Worm (Caenorhabditis elegans) whole organism, young adult: Measurements from ENCODE around the gene php-3.
A peak's percentile ranks its signal among the peaks of the same experiment; 100 is the strongest.

Experiments
- C17E4.6 ChIP-seq: fragments of 200-800 bp; sonication (Bioruptor generic); IDR thresholded peaks from 2 replicates; pipeline ENCODE4 v1.3.6; 2022; ENCODE audit warnings: missing genetic modification reagents, missing genetic modification characterization, missing compliant biosample characterization
- F22D6.2 ChIP-seq: sonication (generic microtip); optimal IDR thresholded peaks from 2 replicates; lab custom pipeline; 2016; ENCODE audit warnings: mild to moderate bottlenecking, missing genetic modification characterization, missing compliant biosample characterization
- F49E8.2 ChIP-seq: sonication (generic microtip); optimal IDR thresholded peaks from 3 replicates; lab custom pipeline; 2017; ENCODE audit warnings: missing genetic modification characterization, mild to moderate bottlenecking, missing compliant biosample characterization, antibody characterized with exemption, moderate library complexity; ENCODE audit not compliant: insufficient read depth
- F57A8.1 ChIP-seq: fragments of 200-800 bp; sonication (Bioruptor generic); optimal IDR thresholded peaks from 2 replicates; lab custom pipeline; 2018; ENCODE audit warnings: mild to moderate bottlenecking, missing genetic modification characterization, moderate library complexity, missing compliant biosample characterization
- F57C9.4 ChIP-seq: sonication (generic microtip); optimal IDR thresholded peaks from 2 replicates; lab custom pipeline; 2017; ENCODE audit warnings: mild to moderate bottlenecking, missing genetic modification characterization, missing compliant biosample characterization
- T07F8.4 ChIP-seq: sonication (generic microtip); optimal IDR thresholded peaks from 2 replicates; lab custom pipeline; 2016; ENCODE audit warnings: mild to moderate bottlenecking, missing genetic modification characterization, moderate library complexity, missing compliant biosample characterization
- Y53F4B.3 ChIP-seq: fragments of 200-800 bp; sonication (Bioruptor generic); IDR thresholded peaks from 2 replicates; pipeline ENCODE4 v1.3.6; 2022; ENCODE audit warnings: missing genetic modification reagents, missing genetic modification characterization, missing compliant biosample characterization
- Y53G8AR.9 ChIP-seq: fragments of 200-800 bp; sonication (Bioruptor generic); conservative IDR thresholded peaks from 2 replicates; pipeline ENCODE4 v1.3.6; 2022; ENCODE audit warnings: missing genetic modification reagents, missing genetic modification characterization, missing compliant biosample characterization
- Y67H2A.10 ChIP-seq: fragments of 200-800 bp; sonication (Bioruptor generic); conservative IDR thresholded peaks from 2 replicates; pipeline ENCODE4 v1.3.6; 2022; ENCODE audit warnings: missing genetic modification reagents, missing genetic modification characterization, missing compliant biosample characterization
- Y79H2A.3 ChIP-seq: fragments of 200-800 bp; sonication (Bioruptor generic); conservative IDR thresholded peaks from 2 replicates; pipeline ENCODE4 v1.3.6; 2022; ENCODE audit warnings: missing genetic modification reagents, missing genetic modification characterization, missing compliant biosample characterization
- atf-7 ChIP-seq: sonication (generic microtip); optimal IDR thresholded peaks from 2 replicates; lab custom pipeline; 2017; ENCODE audit warnings: mild to moderate bottlenecking, missing genetic modification characterization, missing compliant biosample characterization
- attf-3 ChIP-seq: fragments of 200-800 bp; sonication (Bioruptor generic); conservative IDR thresholded peaks from 2 replicates; pipeline ENCODE4 v1.3.6; 2022; ENCODE audit warnings: missing genetic modification reagents, missing genetic modification characterization, missing compliant biosample characterization
- attf-5 ChIP-seq: fragments of 200-800 bp; sonication (Bioruptor generic); optimal IDR thresholded peaks from 2 replicates; lab custom pipeline; 2018; ENCODE audit warnings: mild to moderate bottlenecking, missing genetic modification characterization, missing compliant biosample characterization
- bed-1 ChIP-seq: fragments of 200-800 bp; sonication (Bioruptor generic); IDR thresholded peaks from 2 replicates; pipeline ENCODE4 v1.3.6; 2022; ENCODE audit warnings: missing genetic modification reagents, missing genetic modification characterization, missing compliant biosample characterization
- ccch-3 ChIP-seq: fragments of 200-800 bp; sonication (Bioruptor generic); optimal IDR thresholded peaks from 2 replicates; lab custom pipeline; 2018; ENCODE audit warnings: mild to moderate bottlenecking, missing genetic modification characterization, missing compliant biosample characterization
- cebp-1 ChIP-seq, 2 experiments: fragments of 200-800 bp in 1 of 2; sonication (Bioruptor generic) in 1 of 2; sonication (generic microtip) in 1 of 2; IDR thresholded peaks in 1 of 2; optimal IDR thresholded peaks in 1 of 2; 2 replicates each; pipeline versions ENCODE4 v1.3.6 to Lab custom; 2017 to 2022; ENCODE audit warnings: missing compliant biosample characterization in 2 of 2, missing genetic modification characterization in 2 of 2, mild to moderate bottlenecking in 1 of 2, missing genetic modification reagents in 1 of 2, moderate library complexity in 1 of 2
- ceh-27 ChIP-seq: fragments of 200-800 bp; sonication (Bioruptor generic); optimal IDR thresholded peaks from 2 replicates; lab custom pipeline; 2018; ENCODE audit warnings: mild to moderate bottlenecking, missing genetic modification characterization, moderate library complexity, missing compliant biosample characterization
- die-1 ChIP-seq: sonication (generic microtip); optimal IDR thresholded peaks from 2 replicates; lab custom pipeline; 2016; ENCODE audit warnings: missing genotype, mild to moderate bottlenecking, missing genetic modification characterization, missing compliant biosample characterization
- dpl-1 ChIP-seq: fragments of 150-350 bp; optimal IDR thresholded peaks from 2 replicates; lab custom pipeline; 2014; ENCODE audit warnings: missing biosample characterization, missing genetic modification reagents, missing genetic modification characterization
- efl-1 ChIP-seq: fragments of 150-350 bp; optimal IDR thresholded peaks from 2 replicates; lab custom pipeline; 2014; ENCODE audit warnings: missing biosample characterization, missing genetic modification reagents, missing genetic modification characterization
- egrh-3 ChIP-seq: fragments of 200-800 bp; sonication (Bioruptor generic); IDR thresholded peaks from 2 replicates; pipeline ENCODE4 v1.3.6; 2022; ENCODE audit warnings: missing genetic modification reagents, missing genetic modification characterization, missing compliant biosample characterization
- him-1 ChIP-seq: sonication (generic microtip); optimal IDR thresholded peaks from 2 replicates; lab custom pipeline; 2016; ENCODE audit warnings: missing genotype, missing genetic modification reagents, missing genetic modification characterization, missing compliant biosample characterization
- hlh-26 ChIP-seq: fragments of 200-800 bp; sonication (Bioruptor generic); conservative IDR thresholded peaks from 2 replicates; pipeline ENCODE4 v1.3.6; 2022; ENCODE audit warnings: missing genetic modification reagents, missing genetic modification characterization, missing compliant biosample characterization
- hmg-1.2 ChIP-seq: fragments of 200-800 bp; sonication (Bioruptor generic); IDR thresholded peaks from 2 replicates; pipeline ENCODE4 v1.3.6; 2022; ENCODE audit warnings: missing genetic modification reagents, missing genetic modification characterization, missing compliant biosample characterization
- lin-26 ChIP-seq: fragments of 200-800 bp; sonication (Bioruptor generic); IDR thresholded peaks from 2 replicates; pipeline ENCODE4 v1.3.6; 2022; ENCODE audit warnings: missing genetic modification reagents, missing genetic modification characterization, missing compliant biosample characterization
- lin-40 ChIP-seq: sonication (generic microtip); optimal IDR thresholded peaks from 2 replicates; lab custom pipeline; 2016; ENCODE audit warnings: missing genetic modification characterization, mild to moderate bottlenecking, missing compliant biosample characterization, missing genotype, missing genetic modification reagents
- lir-1 ChIP-seq: fragments of 200-800 bp; sonication (Bioruptor generic); conservative IDR thresholded peaks from 2 replicates; pipeline ENCODE4 v1.3.6; 2022; ENCODE audit warnings: missing genetic modification reagents, missing genetic modification characterization, missing compliant biosample characterization
- madf-6 ChIP-seq: fragments of 200-800 bp; sonication (Bioruptor generic); IDR thresholded peaks from 2 replicates; pipeline ENCODE4 v1.3.6; 2022; ENCODE audit warnings: missing genetic modification reagents, missing genetic modification characterization, missing compliant biosample characterization
- mcd-1 ChIP-seq: fragments of 200-800 bp; sonication (Bioruptor generic); IDR thresholded peaks from 2 replicates; pipeline ENCODE4 v1.3.6; 2022; ENCODE audit warnings: missing genetic modification reagents, missing genetic modification characterization, missing compliant biosample characterization
- mes-4 ChIP-seq: sonication (generic microtip); optimal IDR thresholded peaks from 2 replicates; lab custom pipeline; 2016; ENCODE audit warnings: missing genotype, missing genetic modification characterization, missing compliant biosample characterization
- nfya-1 ChIP-seq: sonication (generic microtip); optimal IDR thresholded peaks from 2 replicates; lab custom pipeline; 2017; ENCODE audit warnings: antibody characterized with exemption, missing compliant biosample characterization, missing genetic modification characterization, borderline replicate concordance; ENCODE audit not compliant: insufficient read depth
- nfyb-1 ChIP-seq: fragments of 200-800 bp; sonication (Bioruptor generic); IDR thresholded peaks from 2 replicates; pipeline ENCODE4 v1.3.6; 2022; ENCODE audit warnings: missing genetic modification reagents, missing genetic modification characterization, missing compliant biosample characterization
- pbrm-1 ChIP-seq: fragments of 200-800 bp; sonication (Bioruptor generic); IDR thresholded peaks from 2 replicates; pipeline ENCODE4 v1.3.6; 2022; ENCODE audit warnings: missing genetic modification reagents, missing genetic modification characterization, missing compliant biosample characterization
- rcor-1 ChIP-seq: fragments of 200-800 bp; sonication (Bioruptor generic); IDR thresholded peaks from 2 replicates; pipeline ENCODE4 v1.3.6; 2022; ENCODE audit warnings: missing genetic modification reagents, missing genetic modification characterization, missing compliant biosample characterization
- repo-1 ChIP-seq: sonication (generic microtip); optimal IDR thresholded peaks from 2 replicates; lab custom pipeline; 2017; ENCODE audit warnings: mild to moderate bottlenecking, missing genetic modification characterization, missing compliant biosample characterization
- snpc-3.4 ChIP-seq: sonication (generic microtip); optimal IDR thresholded peaks from 2 replicates; lab custom pipeline; 2017; ENCODE audit warnings: missing genetic modification characterization, mild to moderate bottlenecking, missing compliant biosample characterization, antibody characterized with exemption, moderate library complexity, missing genotype, missing genetic modification reagents
- snpc-4 ChIP-seq, 5 experiments: fragments of 150-350 bp in 1 of 5; sonication (generic microtip) in 4 of 5; optimal IDR thresholded peaks; 2 replicates each; lab custom pipeline; 2014 to 2018; ENCODE audit warnings: missing genetic modification characterization in 5 of 5, missing biosample characterization in 3 of 5, antibody characterized with exemption in 2 of 5, mild to moderate bottlenecking in 2 of 5, missing compliant biosample characterization in 2 of 5, missing genotype in 2 of 5, moderate library complexity in 2 of 5, missing genetic modification reagents in 1 of 5
- sptf-2 ChIP-seq: fragments of 200-800 bp; sonication (Bioruptor generic); optimal IDR thresholded peaks from 2 replicates; lab custom pipeline; 2018; ENCODE audit warnings: mild to moderate bottlenecking, missing genetic modification characterization, missing compliant biosample characterization
- tbx-9 ChIP-seq: sonication (generic microtip); optimal IDR thresholded peaks from 2 replicates; lab custom pipeline; 2016; ENCODE audit warnings: borderline replicate concordance, missing genetic modification characterization, inconsistent platforms, missing compliant biosample characterization
- xnd-1 ChIP-seq: sonication (generic microtip); optimal IDR thresholded peaks from 2 replicates; lab custom pipeline; 2016; ENCODE audit warnings: missing genotype, missing genetic modification reagents, missing genetic modification characterization, missing compliant biosample characterization
- ztf-22 ChIP-seq: fragments of 200-800 bp; sonication (Bioruptor generic); optimal IDR thresholded peaks from 2 replicates; lab custom pipeline; 2018; ENCODE audit warnings: mild to moderate bottlenecking, missing genetic modification characterization, moderate library complexity, missing compliant biosample characterization
- ztf-3 ChIP-seq: fragments of 200-800 bp; sonication (Bioruptor generic); optimal IDR thresholded peaks from 2 replicates; lab custom pipeline; 2018; ENCODE audit warnings: mild to moderate bottlenecking, missing genetic modification characterization, missing compliant biosample characterization

Gene php-3

DNA sequence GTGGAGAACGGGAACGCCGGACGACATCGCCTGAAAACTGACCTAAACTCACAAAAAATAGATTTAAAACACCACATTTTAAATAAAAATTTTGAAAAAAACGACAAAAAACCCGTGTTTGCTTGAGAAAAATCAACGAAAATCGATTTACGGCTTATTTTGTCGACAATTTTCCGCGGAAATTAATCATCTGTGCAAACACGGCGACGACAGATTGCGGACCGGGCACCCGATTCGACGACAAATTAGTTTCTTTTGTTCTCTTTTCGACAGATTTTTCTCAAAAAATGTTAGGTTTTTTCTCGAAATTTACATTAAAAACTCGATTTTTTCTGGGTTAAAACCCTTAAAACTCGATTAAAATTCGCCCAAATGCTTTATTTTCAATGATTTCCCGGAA is 18.9 kb downstream of the php-3 start, which contains the start of gene arx-3 (continued):
- TF ChIP-seq ztf-3 (GFP tag; lab: Kevin White, UChicago), result no peak
- TF ChIP-seq xnd-1, result no peak
- no peak for TF ChIP-seq tbx-9 (tag; lab: Kevin White, UChicago)
- no peak for TF ChIP-seq rcor-1 (GFP tag; lab: Robert Waterston, UW)
- no peak for TF ChIP-seq F57C9.4
- TF ChIP-seq mcd-1 (GFP tag; lab: Robert Waterston, UW), result peak; percentile 20; the same call in 1 of the 2 replicates
- no peak for TF ChIP-seq him-1
- TF ChIP-seq madf-6, result 0 out of 2 replicates have a peak, but pooled peaks have one; percentile 20
- no peak for TF ChIP-seq bed-1 (GFP tag; lab: Robert Waterston, UW)
- no peak for TF ChIP-seq C17E4.6
- TF ChIP-seq snpc-4 (GFP tag; optimal IDR thresholded peaks at IDR 0.05; lab: Kevin White, UChicago), result no peak
- no peak for TF ChIP-seq snpc-4 (tag; optimal IDR thresholded peaks at IDR 0.05; lab: Kevin White, UChicago)
- 0 out of 2 replicates have a peak, but pooled peaks have one; percentile 12 for TF ChIP-seq hmg-1.2 (GFP tag; lab: Robert Waterston, UW)
- no peak for TF ChIP-seq dpl-1
- TF ChIP-seq ccch-3 (GFP tag; lab: Kevin White, UChicago), result no peak
- TF ChIP-seq cebp-1 (GFP tag; IDR thresholded peaks at IDR 0.05; lab: Robert Waterston, UW), result no peak
- no peak for TF ChIP-seq cebp-1 (tag; optimal IDR thresholded peaks at IDR 0.05; lab: Kevin White, UChicago)
- TF ChIP-seq lir-1, result no peak
- no peak for TF ChIP-seq snpc-3.4
- TF ChIP-seq Y53F4B.3 (GFP tag; lab: Robert Waterston, UW), result no peak
- no peak for TF ChIP-seq lin-26 (GFP tag; lab: Robert Waterston, UW)
- TF ChIP-seq F22D6.2 (tag; lab: Kevin White, UChicago), result no peak
- TF ChIP-seq F57A8.1, result no peak
- no peak for TF ChIP-seq nfyb-1
- TF ChIP-seq ztf-22 (GFP tag; lab: Kevin White, UChicago), result no peak
- no peak for TF ChIP-seq die-1
- TF ChIP-seq lin-40 (tag; lab: Kevin White, UChicago), result peak; percentile 7
- TF ChIP-seq attf-3 (GFP tag; lab: Robert Waterston, UW), result no peak
- no peak for TF ChIP-seq Y67H2A.10 (GFP tag; lab: Robert Waterston, UW)
- TF ChIP-seq repo-1 (tag; lab: Kevin White, UChicago), result no peak
- TF ChIP-seq Y79H2A.3 (GFP tag; lab: Robert Waterston, UW), result no peak
- no peak for TF ChIP-seq mes-4 (tag; lab: Kevin White, UChicago)
- 0 out of 2 replicates have a peak, but pooled peaks have one; percentile 7 for TF ChIP-seq pbrm-1 (GFP tag; lab: Robert Waterston, UW)
- no peak for TF ChIP-seq F49E8.2
- no peak for TF ChIP-seq nfya-1 (tag; lab: Kevin White, UChicago)
- TF ChIP-seq efl-1 (GFP tag; lab: Kevin White, UChicago), result peak; percentile 23
- TF ChIP-seq attf-5 (GFP tag; lab: Kevin White, UChicago), result no peak

DNA sequence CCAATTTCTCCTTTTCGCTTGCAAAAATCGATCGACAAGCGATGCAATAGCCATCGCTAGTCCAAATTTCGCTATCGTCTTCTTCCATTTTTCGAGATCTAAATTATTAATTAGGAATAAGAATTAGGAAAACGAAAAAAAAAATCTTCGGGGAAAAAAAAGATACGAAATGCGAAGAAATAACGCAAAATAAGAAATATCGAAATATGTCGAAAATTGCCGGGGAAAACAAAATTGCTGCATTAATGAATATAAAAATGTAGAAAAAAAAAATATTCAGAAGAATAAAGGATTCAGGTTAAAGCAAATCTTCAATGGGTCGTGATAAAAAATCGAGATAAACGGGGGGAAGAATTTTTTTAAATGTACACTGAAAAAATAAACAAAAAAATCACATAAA is 25.1 kb downstream of the php-3 start, which contains the start of gene Y79H2A.3:
Gene Y79H2A.3 (minus strand): TSS at position 101 of the 400 bp plus-strand sequence.
- no peak for TF ChIP-seq sptf-2 (GFP tag; lab: Kevin White, UChicago)
- no peak for TF ChIP-seq atf-7 (tag; lab: Kevin White, UChicago)
- no peak for TF ChIP-seq repo-1 (tag; lab: Kevin White, UChicago)
- no peak for TF ChIP-seq mcd-1 (GFP tag; lab: Robert Waterston, UW)
- TF ChIP-seq snpc-3.4, result no peak
- TF ChIP-seq egrh-3 (GFP tag; lab: Robert Waterston, UW), result no peak
- no peak for TF ChIP-seq ceh-27
- TF ChIP-seq hlh-26 (GFP tag; lab: Robert Waterston, UW), result no peak
- TF ChIP-seq Y53G8AR.9 (GFP tag; lab: Robert Waterston, UW), result no peak
- TF ChIP-seq ccch-3 (GFP tag; lab: Kevin White, UChicago), result no peak
- no peak for TF ChIP-seq T07F8.4 (tag; lab: Kevin White, UChicago)
